Fruit fly (Drosophila melanogaster) whole organism, prepupa: ENCODE data around the gene Slob.

ENCODE experiments used
- Blimp-1 ChIP-seq: fragments of 200-800 bp; sonication (Bioruptor generic); optimal IDR thresholded peaks from 3 replicates; lab custom pipeline; 2017; ENCODE audit warnings: missing biosample characterization, missing genetic modification characterization, mild to moderate bottlenecking, moderate library complexity, missing genetic modification reagents
- CG10669 ChIP-seq: fragments of 200-800 bp; sonication (Bioruptor generic); optimal IDR thresholded peaks from 3 replicates; lab custom pipeline; 2018; ENCODE audit warnings: missing biosample characterization, mild to moderate bottlenecking, missing genetic modification characterization, moderate library complexity
- CG11294 ChIP-seq: fragments of 200-800 bp; sonication (Bioruptor generic); IDR thresholded peaks from 2 replicates; pipeline ENCODE4 v1.3.6; 2022; ENCODE audit warnings: missing biosample characterization, missing genetic modification characterization
- CG11762 ChIP-seq: fragments of 200-800 bp; sonication (Bioruptor generic); optimal IDR thresholded peaks from 3 replicates; lab custom pipeline; 2016; ENCODE audit warnings: missing biosample characterization, missing genetic modification characterization; ENCODE audit not compliant: insufficient read depth
- CG15336 ChIP-seq: fragments of 200-800 bp; sonication (Bioruptor generic); IDR thresholded peaks from 2 replicates; pipeline ENCODE4 v1.3.6; 2022; ENCODE audit warnings: missing biosample characterization, missing genetic modification characterization
- CG1621 ChIP-seq: fragments of 200-800 bp; sonication (Bioruptor generic); optimal IDR thresholded peaks from 3 replicates; lab custom pipeline; 2018; ENCODE audit warnings: missing biosample characterization, mild to moderate bottlenecking, missing genetic modification characterization
- CG16779 ChIP-seq: fragments of 200-800 bp; sonication (Bioruptor generic); optimal IDR thresholded peaks from 3 replicates; lab custom pipeline; 2017; ENCODE audit warnings: missing biosample characterization, mild to moderate bottlenecking, missing genetic modification characterization
- CG3032 ChIP-seq: fragments of 200-800 bp; optimal IDR thresholded peaks from 2 replicates; lab custom pipeline; 2019; ENCODE audit warnings: missing biosample characterization, mild to moderate bottlenecking, missing genetic modification characterization, moderate library complexity
- CG31627 ChIP-seq: fragments of 200-800 bp; sonication (Bioruptor generic); optimal IDR thresholded peaks from 3 replicates; lab custom pipeline; 2016; ENCODE audit warnings: missing biosample characterization, missing genetic modification characterization
- CG32006 ChIP-seq: fragments of 200-800 bp; sonication (Bioruptor generic); optimal IDR thresholded peaks from 3 replicates; lab custom pipeline; 2017; ENCODE audit warnings: missing biosample characterization, mild to moderate bottlenecking, missing genetic modification characterization
- CG34406 ChIP-seq: fragments of 200-800 bp; sonication (Bioruptor generic); optimal IDR thresholded peaks from 3 replicates; lab custom pipeline; 2016; ENCODE audit warnings: missing biosample characterization, missing genetic modification characterization
- CG3919 ChIP-seq: fragments of 200-800 bp; sonication (Bioruptor generic); optimal IDR thresholded peaks from 3 replicates; lab custom pipeline; 2016; ENCODE audit warnings: missing biosample characterization, missing genetic modification characterization
- CG4318 ChIP-seq: fragments of 200-800 bp; sonication (Bioruptor generic); optimal IDR thresholded peaks from 3 replicates; lab custom pipeline; 2017; ENCODE audit warnings: missing biosample characterization, mild to moderate bottlenecking, missing genetic modification characterization
- CG6163 ChIP-seq: fragments of 200-800 bp; sonication (Bioruptor generic); IDR thresholded peaks from 3 replicates; pipeline ENCODE4 v1.3.6; 2022; ENCODE audit warnings: missing biosample characterization, missing genetic modification characterization
- CG6276 ChIP-seq: fragments of 200-800 bp; sonication (Bioruptor generic); optimal IDR thresholded peaks from 2 replicates; lab custom pipeline; 2017; ENCODE audit warnings: missing biosample characterization, mild to moderate bottlenecking, missing genetic modification characterization
- CG6808 ChIP-seq: fragments of 200-800 bp; sonication (Bioruptor generic); optimal IDR thresholded peaks from 3 replicates; lab custom pipeline; 2017; ENCODE audit warnings: missing biosample characterization, missing genetic modification characterization, mild to moderate bottlenecking, moderate library complexity, missing genetic modification reagents
- CG7368 ChIP-seq: fragments of 200-800 bp; sonication (Bioruptor generic); optimal IDR thresholded peaks from 3 replicates; lab custom pipeline; 2016; ENCODE audit warnings: missing biosample characterization, missing genetic modification characterization
- CG8119 ChIP-seq: fragments of 200-800 bp; sonication (Bioruptor generic); IDR thresholded peaks from 3 replicates; pipeline ENCODE4 v1.3.6; 2022; ENCODE audit warnings: missing biosample characterization, missing genetic modification characterization
- CG8319 ChIP-seq: fragments of 200-800 bp; sonication (Bioruptor generic); optimal IDR thresholded peaks from 3 replicates; lab custom pipeline; 2016; ENCODE audit warnings: missing biosample characterization, missing genetic modification characterization
- CG8632 ChIP-seq: fragments of 200-800 bp; sonication (Bioruptor generic); optimal IDR thresholded peaks from 3 replicates; lab custom pipeline; 2016; ENCODE audit warnings: missing biosample characterization, missing genetic modification characterization
- CG9139 ChIP-seq: fragments of 200-800 bp; sonication (Bioruptor generic); optimal IDR thresholded peaks from 3 replicates; lab custom pipeline; 2017; ENCODE audit warnings: missing biosample characterization, mild to moderate bottlenecking, missing genetic modification characterization
- Eip75B ChIP-seq: fragments of 200-800 bp; sonication (Bioruptor generic); optimal IDR thresholded peaks from 3 replicates; lab custom pipeline; 2016; ENCODE audit warnings: missing biosample characterization, missing genetic modification characterization
- Eip78C ChIP-seq: fragments of 200-800 bp; sonication (Bioruptor generic); peaks from one replicate; lab custom pipeline; 2016; ENCODE audit warnings: missing biosample characterization, missing genetic modification characterization
- Eip93F ChIP-seq: fragments of 200-800 bp; sonication (Bioruptor generic); optimal IDR thresholded peaks from 2 replicates; lab custom pipeline; 2016; ENCODE audit warnings: missing biosample characterization, mild to moderate bottlenecking, missing genetic modification characterization
- Ets21C ChIP-seq: fragments of 200-800 bp; sonication (Bioruptor generic); optimal IDR thresholded peaks from 3 replicates; lab custom pipeline; 2016; ENCODE audit warnings: missing biosample characterization, missing genetic modification characterization
- Hr38 ChIP-seq: sonication (Bioruptor generic); optimal IDR thresholded peaks from 2 replicates; lab custom pipeline; 2016; ENCODE audit warnings: missing biosample characterization, missing genetic modification characterization
- Hr39 ChIP-seq: fragments of 200-800 bp; sonication (Bioruptor generic); optimal IDR thresholded peaks from 2 replicates; lab custom pipeline; 2016; ENCODE audit warnings: missing biosample characterization, missing genetic modification characterization
- Hr4 ChIP-seq: fragments of 200-800 bp; sonication (Bioruptor generic); optimal IDR thresholded peaks from 3 replicates; lab custom pipeline; 2016; ENCODE audit warnings: missing biosample characterization, missing genetic modification characterization
- Lpt ChIP-seq: fragments of 200-800 bp; sonication (Bioruptor generic); optimal IDR thresholded peaks from 3 replicates; lab custom pipeline; 2016; ENCODE audit warnings: missing biosample characterization, missing genetic modification characterization
- Met ChIP-seq: fragments of 200-800 bp; sonication (Bioruptor generic); optimal IDR thresholded peaks from 3 replicates; lab custom pipeline; 2016; ENCODE audit warnings: missing biosample characterization, missing genetic modification characterization
- OdsH ChIP-seq: fragments of 200-800 bp; sonication (Bioruptor generic); optimal IDR thresholded peaks from 3 replicates; lab custom pipeline; 2016; ENCODE audit warnings: missing biosample characterization, missing genetic modification characterization
- Sox14 ChIP-seq: fragments of 200-800 bp; sonication (Bioruptor generic); optimal IDR thresholded peaks from 3 replicates; lab custom pipeline; 2016; ENCODE audit warnings: missing biosample characterization, missing genetic modification characterization
- Sox15 ChIP-seq: fragments of 200-800 bp; sonication (Bioruptor generic); optimal IDR thresholded peaks from 3 replicates; lab custom pipeline; 2016; ENCODE audit warnings: missing biosample characterization, missing genetic modification characterization
- achi ChIP-seq: fragments of 200-800 bp; sonication (Bioruptor generic); optimal IDR thresholded peaks from 3 replicates; lab custom pipeline; 2016; ENCODE audit warnings: missing biosample characterization, missing genetic modification characterization
- acj6 ChIP-seq: fragments of 200-800 bp; sonication (Bioruptor generic); optimal IDR thresholded peaks from 3 replicates; lab custom pipeline; 2016; ENCODE audit warnings: missing biosample characterization, missing genetic modification characterization
- cyc ChIP-seq: fragments of 200-800 bp; sonication (Bioruptor generic); optimal IDR thresholded peaks from 3 replicates; lab custom pipeline; 2016; ENCODE audit warnings: missing biosample characterization, missing genetic modification characterization
- eg ChIP-seq: fragments of 200-800 bp; sonication (Bioruptor generic); IDR thresholded peaks from 3 replicates; pipeline ENCODE4 v1.3.6; 2022; ENCODE audit warnings: missing biosample characterization, missing genetic modification characterization
- esn ChIP-seq: fragments of 200-800 bp; sonication (Bioruptor generic); optimal IDR thresholded peaks from 2 replicates; lab custom pipeline; 2016; ENCODE audit warnings: missing biosample characterization, mild to moderate bottlenecking, missing genetic modification characterization, moderate library complexity
- fd59A ChIP-seq: fragments of 200-800 bp; sonication (Bioruptor generic); optimal IDR thresholded peaks from 2 replicates; lab custom pipeline; 2017; ENCODE audit warnings: missing biosample characterization, mild to moderate bottlenecking, missing genetic modification characterization, missing genetic modification reagents
- fd85E ChIP-seq: fragments of 200-800 bp; sonication (Bioruptor generic); optimal IDR thresholded peaks from 3 replicates; lab custom pipeline; 2016; ENCODE audit warnings: missing biosample characterization, missing genetic modification characterization
- fkh ChIP-seq: fragments of 200-800 bp; sonication (Bioruptor generic); optimal IDR thresholded peaks from 3 replicates; lab custom pipeline; 2017; ENCODE audit warnings: missing biosample characterization, mild to moderate bottlenecking, missing genetic modification characterization, moderate library complexity
- lz ChIP-seq: fragments of 200-800 bp; sonication (Bioruptor generic); optimal IDR thresholded peaks from 3 replicates; lab custom pipeline; 2016; ENCODE audit warnings: missing biosample characterization, missing genetic modification characterization
- net ChIP-seq: fragments of 200-800 bp; sonication (Bioruptor generic); optimal IDR thresholded peaks from 3 replicates; lab custom pipeline; 2016; ENCODE audit warnings: missing biosample characterization, missing genetic modification characterization
- salr ChIP-seq, 2 experiments: fragments of 200-800 bp; sonication (Bioruptor generic); optimal IDR thresholded peaks; 3 replicates each; lab custom pipeline; 2016 to 2018; ENCODE audit warnings: missing biosample characterization in 2 of 2, missing genetic modification characterization in 2 of 2, mild to moderate bottlenecking in 1 of 2
- spab ChIP-seq: fragments of 200-800 bp; sonication (Bioruptor generic); optimal IDR thresholded peaks from 2 replicates; lab custom pipeline; 2017; ENCODE audit warnings: missing biosample characterization, mild to moderate bottlenecking, missing genetic modification characterization, missing genetic modification reagents
- ss ChIP-seq, 2 experiments: fragments of 200-800 bp; sonication (Bioruptor generic); optimal IDR thresholded peaks; 2 replicates in 1 of 2; 3 replicates in 1 of 2; lab custom pipeline; 2017 to 2018; ENCODE audit warnings: mild to moderate bottlenecking in 2 of 2, missing biosample characterization in 2 of 2, missing genetic modification characterization in 2 of 2, moderate library complexity in 1 of 2
- svp ChIP-seq: fragments of 200-800 bp; sonication (Bioruptor generic); peaks from one replicate; lab custom pipeline; 2016; ENCODE audit warnings: missing biosample characterization, missing genetic modification characterization
- topi ChIP-seq: fragments of 200-800 bp; sonication (Bioruptor generic); optimal IDR thresholded peaks from 3 replicates; lab custom pipeline; 2016; ENCODE audit warnings: missing biosample characterization, missing genetic modification characterization
- vri ChIP-seq: fragments of 200-800 bp; sonication (Bioruptor generic); optimal IDR thresholded peaks from 3 replicates; lab custom pipeline; 2016; ENCODE audit warnings: missing biosample characterization, mild to moderate bottlenecking, missing genetic modification characterization

Gene Slob

DNA sequence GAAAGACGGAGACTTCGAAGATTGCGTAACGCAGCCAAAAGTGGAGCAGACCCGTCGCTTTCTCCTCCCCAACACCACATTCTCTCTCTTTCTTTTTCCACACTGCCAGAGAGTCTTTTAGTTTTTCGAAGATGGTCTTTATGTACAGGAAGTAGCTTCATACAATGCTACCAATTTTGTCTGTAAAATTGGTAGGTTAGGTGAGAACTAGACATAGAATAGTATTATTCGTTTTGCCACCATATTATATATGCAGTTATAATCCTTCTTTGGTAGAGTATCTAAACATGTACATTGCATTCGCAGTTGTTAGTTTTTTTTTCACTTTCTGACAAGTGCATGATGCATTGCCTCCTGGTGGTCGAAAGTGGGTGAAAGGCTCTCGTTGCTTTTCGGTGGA is 77.4 kb downstream of the Slob start (continued):
- TF ChIP-seq CG34406 (peak; percentile 40), Hr38 (GFP tag; lab: Kevin White, UChicago) (no peak), Met (peak; percentile 23), CG3919 (GFP tag; lab: Kevin White, UChicago) (peak; percentile 31), Sox15 (GFP tag; lab: Kevin White, UChicago) (peak; percentile 17), salr (GFP tag; optimal IDR thresholded peaks at IDR 0.05; lab: Kevin White, UChicago) (no peak), Eip75B (GFP tag; lab: Kevin White, UChicago) (peak; percentile 9), fkh (GFP tag; lab: Kevin White, UChicago) (no peak), CG1621 (tag; lab: Kevin White, UChicago) (no peak), Lpt (GFP tag; lab: Kevin White, UChicago) (no peak), cyc (GFP tag; lab: Kevin White, UChicago) (peak; percentile 41), OdsH (GFP tag; lab: Kevin White, UChicago) (peak; percentile 43), CG6276 (peak; percentile 25), Ets21C (GFP tag; lab: Kevin White, UChicago) (no peak), Sox14 (no peak), Hr39 (peak; percentile 54), CG16779 (tag; lab: Kevin White, UChicago) (no peak), topi (peak; percentile 60), CG8632 (GFP tag; lab: Kevin White, UChicago) (no peak), vri (GFP tag; lab: Kevin White, UChicago) (no peak), CG7368 (GFP tag; lab: Kevin White, UChicago) (no peak), Blimp-1 (GFP tag; lab: Kevin White, UChicago) (peak; percentile 40)

DNA sequence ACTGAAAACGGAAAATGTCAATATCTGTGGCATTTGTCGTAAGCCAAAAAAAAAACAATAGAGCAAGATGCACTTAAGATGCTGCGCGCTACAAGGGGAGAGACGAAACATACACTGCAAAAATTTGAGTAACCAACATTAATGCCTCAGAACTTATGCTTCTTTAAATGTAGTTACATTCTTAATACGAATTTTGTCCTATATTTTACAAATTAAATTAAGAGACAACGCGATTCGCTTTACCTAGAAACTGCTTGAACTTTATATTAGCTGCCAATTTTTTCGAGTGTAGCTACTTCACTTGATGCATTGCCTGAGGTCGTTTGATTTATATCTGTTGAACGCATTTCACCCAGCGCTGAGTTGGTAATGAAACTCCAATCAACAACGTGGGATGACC is 78.0 kb downstream of the Slob start:
- TF ChIP-seq Sox15 (GFP tag; lab: Kevin White, UChicago) (peak; percentile 55), esn (GFP tag; lab: Kevin White, UChicago) (peak; percentile 76), Ets21C (GFP tag; lab: Kevin White, UChicago) (peak; percentile 46), CG11294 (GFP tag; lab: Robert Waterston, UW) (no peak), Hr38 (GFP tag; lab: Kevin White, UChicago) (no peak), lz (peak; percentile 67), svp (peak; percentile 84), net (peak; percentile 41), CG11762 (GFP tag; lab: Kevin White, UChicago) (peak; percentile 60), CG1621 (tag; lab: Kevin White, UChicago) (peak; percentile 17), Hr4 (GFP tag; lab: Kevin White, UChicago) (peak; percentile 73), achi (GFP tag; lab: Kevin White, UChicago) (peak; percentile 74), salr (GFP tag; optimal IDR thresholded peaks at IDR 0.05; lab: Kevin White, UChicago) (peak in 1 of 2 experiments; percentile 9), fd85E (peak; percentile 23), CG8319 (peak; percentile 65), Eip78C (GFP tag; lab: Kevin White, UChicago) (peak; percentile 95), ss (GFP tag; optimal IDR thresholded peaks at IDR 0.05; lab: Kevin White, UChicago) (no peak), acj6 (GFP tag; lab: Kevin White, UChicago) (peak; percentile 81), CG7368 (GFP tag; lab: Kevin White, UChicago) (peak; percentile 53), CG8119 (peak; percentile 69; the same call in 2 of the 3 replicates), CG8632 (GFP tag; lab: Kevin White, UChicago) (peak; percentile 75), spab (GFP tag; lab: Kevin White, UChicago) (peak; percentile 25), Lpt (GFP tag; lab: Kevin White, UChicago) (peak; percentile 54), CG6808 (GFP tag; lab: Kevin White, UChicago) (peak; percentile 39), CG3919 (GFP tag; lab: Kevin White, UChicago) (peak; percentile 79), eg (GFP tag; lab: Robert Waterston, UW) (peak; percentile 76), CG31627 (GFP tag; lab: Kevin White, UChicago) (peak; percentile 73), Blimp-1 (GFP tag; lab: Kevin White, UChicago) (peak; percentile 10), CG6163 (GFP tag; lab: Robert Waterston, UW) (peak; percentile 80), CG3032 (tag; lab: Kevin White, UChicago) (peak; percentile 44), Eip93F (peak; percentile 6), CG10669 (GFP tag; lab: Kevin White, UChicago) (peak; percentile 38), CG32006 (peak; percentile 75), CG15336 (GFP tag; lab: Robert Waterston, UW) (peak; percentile 79), CG6276 (peak; percentile 57), CG16779 (tag; lab: Kevin White, UChicago) (peak; percentile 11), CG9139 (GFP tag; lab: Kevin White, UChicago) (no peak), fd59A (GFP tag; lab: Kevin White, UChicago) (peak; percentile 32), CG4318 (GFP tag; lab: Kevin White, UChicago) (peak; percentile 35)
